Worm (Caenorhabditis elegans): ENCODE measurements around the gene calf-1.
A peak's percentile ranks its signal among the peaks of the same experiment; 100 is the strongest.

The calf-1 gene

ce11 chrV:20475830-20476229, 3.1 kb downstream of the calf-1 start, which contains the start of gene B0250.7:
TSS of gene B0250.7 (minus strand) at chrV:20476061.
- TF ChIP-seq flt-1 (GFP tag; IDR thresholded peaks at IDR 0.05) (no peak), hmbx-1 (tag; optimal IDR thresholded peaks at IDR 0.05) (no peak), hnd-1 (tag; optimal IDR thresholded peaks at IDR 0.05) (no peak), ceh-13 (GFP tag; optimal IDR thresholded peaks at IDR 0.05) (no peak), aly-1 (tag; optimal IDR thresholded peaks at IDR 0.05) (no peak)

DNA sequence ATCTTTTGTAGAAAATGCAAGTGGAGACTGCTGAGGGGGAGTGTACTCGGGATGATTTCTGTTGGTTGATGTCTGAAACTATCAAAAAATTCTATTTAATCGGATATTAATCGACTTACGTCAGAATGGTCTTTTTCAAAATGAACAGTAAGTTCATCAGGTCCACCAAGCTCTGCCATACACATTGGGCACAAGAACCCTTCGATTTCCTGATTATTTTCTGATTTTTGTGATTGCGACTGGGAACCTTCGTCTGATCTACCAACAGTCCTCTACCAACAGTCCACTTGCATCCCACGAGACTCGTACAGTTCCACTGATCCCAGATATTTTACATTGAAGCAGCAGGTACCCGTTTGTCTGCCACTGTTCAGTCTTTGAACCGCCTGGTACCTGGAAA, 3.9 kb downstream of the calf-1 start:
- TF ChIP-seq ets-7 (tag; optimal IDR thresholded peaks at IDR 0.05) (no peak), tbx-37 (GFP tag; conservative IDR thresholded peaks at IDR 0.05) (no peak), hmg-4 (GFP tag; optimal IDR thresholded peaks at IDR 0.05) (no peak), hmbx-1 (tag; optimal IDR thresholded peaks at IDR 0.05) (no peak), ama-1 (optimal IDR thresholded peaks at IDR 0.05) (no peak), tra-4 (tag; optimal IDR thresholded peaks at IDR 0.05) (no peak), sea-1 (GFP tag; conservative IDR thresholded peaks at IDR 0.05) (no peak), pes-1 (GFP tag; IDR thresholded peaks at IDR 0.05) (no peak), flt-1 (GFP tag; IDR thresholded peaks at IDR 0.05) (no peak), tbx-11 (GFP tag; IDR thresholded peaks at IDR 0.05) (no peak), B0310.2 (tag; optimal IDR thresholded peaks at IDR 0.05) (no peak), aly-1 (tag; optimal IDR thresholded peaks at IDR 0.05) (no peak), ceh-13 (GFP tag; optimal IDR thresholded peaks at IDR 0.05) (no peak), F13C5.2 (tag; optimal IDR thresholded peaks at IDR 0.05) (no peak), hnd-1 (tag; optimal IDR thresholded peaks at IDR 0.05) (no peak)

- TF ChIP-seq B0310.2 (tag; optimal IDR thresholded peaks at IDR 0.05) = no peak
Measured at ce11 chrV:20470385-20470784, 8.5 kb downstream of the calf-1 start, which contains the start of gene B0250.8. TSS of gene B0250.8 (minus strand) at chrV:20470485.

DNA sequence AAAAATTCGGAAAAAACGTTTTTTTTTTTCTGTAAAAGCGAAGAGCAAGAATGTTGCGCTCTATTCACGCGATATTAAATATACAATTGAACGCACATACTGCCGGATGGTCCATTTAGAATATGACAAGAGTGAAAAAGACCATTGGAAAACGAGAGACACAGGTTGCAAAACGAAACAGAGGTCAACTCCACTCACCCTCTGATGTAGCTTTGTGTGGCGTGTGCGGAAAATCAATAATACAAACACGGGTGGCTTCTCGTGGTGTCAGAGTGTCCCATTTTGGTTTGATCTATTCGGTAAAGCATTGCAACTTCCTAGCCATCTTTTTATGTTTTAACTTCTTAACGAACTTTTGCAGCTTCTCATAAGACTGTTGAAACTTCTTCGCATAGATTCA, 14.1 kb downstream of the calf-1 start:
- TF ChIP-seq ceh-13 (GFP tag; optimal IDR thresholded peaks at IDR 0.05) = no peak
- no peak for TF ChIP-seq pes-1 (GFP tag; IDR thresholded peaks at IDR 0.05)
- TF ChIP-seq hmg-4 (GFP tag; optimal IDR thresholded peaks at IDR 0.05) = peak; percentile 9
- TF ChIP-seq aly-1 (tag; optimal IDR thresholded peaks at IDR 0.05) = no peak

DNA sequence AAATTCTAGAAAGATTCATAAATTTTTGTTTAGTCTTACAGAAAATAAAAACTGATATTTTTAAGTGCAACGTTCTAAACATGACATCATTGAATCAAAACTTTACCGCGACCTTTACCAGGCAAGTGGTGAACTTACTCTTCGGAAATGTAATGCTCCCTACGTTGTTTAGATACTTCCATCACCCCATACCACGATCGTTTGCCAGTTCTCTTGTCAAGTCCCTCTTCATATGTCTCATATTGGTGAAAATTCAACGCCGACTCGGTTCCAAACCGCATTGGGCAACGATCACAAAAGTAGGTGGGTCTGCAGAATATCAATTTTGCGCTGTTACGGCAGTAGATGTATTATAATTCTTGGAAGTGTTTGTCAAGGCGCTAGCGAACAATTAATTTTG, 18.1 kb downstream of the calf-1 start, which contains the start of gene B0250.18:
TSS of gene B0250.18 (minus strand) at position 101 of the 400 bp plus-strand sequence.
- TF ChIP-seq hmbx-1 (tag; optimal IDR thresholded peaks at IDR 0.05) (no peak), F13C5.2 (tag; optimal IDR thresholded peaks at IDR 0.05) (no peak), tbx-11 (GFP tag; IDR thresholded peaks at IDR 0.05) (no peak), ceh-36 (tag; optimal IDR thresholded peaks at IDR 0.05) (no peak), ama-1 (optimal IDR thresholded peaks at IDR 0.05) (no peak), ceh-13 (GFP tag; optimal IDR thresholded peaks at IDR 0.05) (no peak)

DNA sequence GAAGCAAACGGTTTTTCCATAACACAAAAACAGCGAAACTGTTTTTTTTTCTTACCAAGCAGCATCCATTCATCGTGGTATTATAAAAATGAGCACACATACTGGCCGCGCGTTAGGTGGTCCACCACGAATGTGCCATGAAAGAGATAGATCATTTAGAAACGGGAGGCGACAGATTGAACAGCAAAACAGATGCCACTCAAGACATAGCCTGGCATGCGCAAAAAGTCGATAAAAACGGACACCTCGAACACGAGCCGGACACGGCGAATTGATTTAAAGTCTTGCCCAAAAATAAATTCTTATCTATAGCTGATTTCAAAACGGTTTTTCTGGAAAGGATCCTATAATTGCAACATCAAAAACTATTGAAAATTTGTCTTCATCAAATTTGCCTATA, 21.7 kb downstream of the calf-1 start:
- TF ChIP-seq hmg-4 (GFP tag; optimal IDR thresholded peaks at IDR 0.05) (no peak), pes-1 (GFP tag; IDR thresholded peaks at IDR 0.05) (no peak), sea-1 (GFP tag; conservative IDR thresholded peaks at IDR 0.05) (no peak), scrt-1 (GFP tag; IDR thresholded peaks at IDR 0.05) (no peak), tra-4 (tag; optimal IDR thresholded peaks at IDR 0.05) (no peak), flt-1 (GFP tag; IDR thresholded peaks at IDR 0.05) (no peak), hnd-1 (tag; optimal IDR thresholded peaks at IDR 0.05) (no peak), ceh-13 (GFP tag; optimal IDR thresholded peaks at IDR 0.05) (no peak)

ce11 chrV:20455637-20456036, 23.3 kb downstream of the calf-1 start:
- TF ChIP-seq sea-1 (GFP tag; conservative IDR thresholded peaks at IDR 0.05) = no peak
- TF ChIP-seq scrt-1 (GFP tag; IDR thresholded peaks at IDR 0.05) = peak; percentile 54; the same call in 1 of the 2 replicates
- TF ChIP-seq B0310.2 (tag; optimal IDR thresholded peaks at IDR 0.05) = no peak
- no peak for TF ChIP-seq tbx-37 (GFP tag; conservative IDR thresholded peaks at IDR 0.05)
- no peak for TF ChIP-seq hnd-1 (tag; optimal IDR thresholded peaks at IDR 0.05)
- no peak for TF ChIP-seq flt-1 (GFP tag; IDR thresholded peaks at IDR 0.05)
- peak; percentile 58 for TF ChIP-seq hmg-4 (GFP tag; optimal IDR thresholded peaks at IDR 0.05)
- peak; percentile 12 for TF ChIP-seq F13C5.2 (tag; optimal IDR thresholded peaks at IDR 0.05)
- TF ChIP-seq aly-1 (tag; optimal IDR thresholded peaks at IDR 0.05) = no peak

DNA sequence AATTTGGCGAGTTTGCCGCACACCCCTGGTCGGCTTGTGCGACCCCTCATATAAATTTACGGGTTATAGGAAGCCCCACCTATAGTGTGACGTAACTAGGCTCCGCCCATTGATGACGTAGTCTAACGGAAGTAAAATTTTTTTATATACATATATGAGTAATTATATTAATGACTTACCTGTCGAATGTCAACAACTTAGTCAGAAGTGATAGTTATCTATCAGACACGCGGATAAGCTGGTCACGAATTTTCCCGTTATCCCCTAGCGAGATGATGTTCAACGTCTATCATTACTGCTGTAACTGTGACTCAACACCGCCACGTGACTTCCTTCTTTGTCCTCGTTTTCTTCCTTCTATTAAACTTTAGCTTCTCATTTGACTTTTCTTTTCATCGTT, 25.1 kb downstream of the calf-1 start, which contains the start of gene srd-70:
TSS of gene srd-70 (plus strand) at position 301 of the 400 bp plus-strand sequence.
- no peak for TF ChIP-seq B0310.2 (tag; optimal IDR thresholded peaks at IDR 0.05)
- no peak for TF ChIP-seq ceh-36 (tag; optimal IDR thresholded peaks at IDR 0.05)
- no peak for TF ChIP-seq scrt-1 (GFP tag; IDR thresholded peaks at IDR 0.05)
- no peak for TF ChIP-seq tra-4 (tag; optimal IDR thresholded peaks at IDR 0.05)
- TF ChIP-seq ets-7 (tag; optimal IDR thresholded peaks at IDR 0.05) = no peak
- no peak for TF ChIP-seq F13C5.2 (tag; optimal IDR thresholded peaks at IDR 0.05)
- no peak for TF ChIP-seq tbx-11 (GFP tag; IDR thresholded peaks at IDR 0.05)
- TF ChIP-seq hmg-4 (GFP tag; optimal IDR thresholded peaks at IDR 0.05) = no peak
- TF ChIP-seq hnd-1 (tag; optimal IDR thresholded peaks at IDR 0.05) = no peak
- TF ChIP-seq pes-1 (GFP tag; IDR thresholded peaks at IDR 0.05) = no peak
- no peak for TF ChIP-seq sea-1 (GFP tag; conservative IDR thresholded peaks at IDR 0.05)
- TF ChIP-seq ama-1 (optimal IDR thresholded peaks at IDR 0.05) = no peak
- no peak for TF ChIP-seq ceh-13 (GFP tag; optimal IDR thresholded peaks at IDR 0.05)
- no peak for TF ChIP-seq tbx-37 (GFP tag; conservative IDR thresholded peaks at IDR 0.05)
- TF ChIP-seq hmbx-1 (tag; optimal IDR thresholded peaks at IDR 0.05) = no peak
- TF ChIP-seq aly-1 (tag; optimal IDR thresholded peaks at IDR 0.05) = no peak
- no peak for TF ChIP-seq flt-1 (GFP tag; IDR thresholded peaks at IDR 0.05)

DNA sequence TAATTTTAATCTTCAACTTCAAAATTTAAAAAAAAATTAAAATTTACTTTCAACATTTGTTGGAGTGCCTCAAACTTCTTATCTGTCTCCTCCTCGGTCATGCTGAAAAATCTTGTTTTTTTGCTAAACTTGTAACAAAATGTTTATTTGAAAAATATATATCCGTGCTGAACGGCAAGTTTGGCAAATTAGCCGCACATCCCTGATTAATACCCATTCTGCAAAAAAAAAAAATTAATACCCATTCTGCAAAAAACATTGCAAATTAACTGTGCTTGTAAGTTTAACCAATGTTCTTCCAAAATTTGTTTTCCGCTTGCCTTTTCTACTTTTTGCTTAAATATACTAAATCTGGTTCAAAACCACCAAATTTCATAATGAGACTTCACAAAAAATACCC, 25.8 kb downstream of the calf-1 start, which contains the start of gene F48F5.6:
TSS of gene F48F5.6 (minus strand) at position 101 of the 400 bp plus-strand sequence.
- TF ChIP-seq pes-1 (GFP tag; IDR thresholded peaks at IDR 0.05) (no peak), B0310.2 (tag; optimal IDR thresholded peaks at IDR 0.05) (no peak)

Data from whole organism, early embryonic.